Worm (Caenorhabditis elegans): ENCODE measurements around the gene col-103.

- TF ChIP-seq swsn-7 (tag; optimal IDR thresholded peaks at IDR 0.05), result no peak
- no peak for TF ChIP-seq fkh-10 (GFP tag; optimal IDR thresholded peaks at IDR 0.05)
Observed at ce11 chrIV:762016-762459, 1.4 kb downstream of the col-103 start.

All from whole organism, L1 larva.